Worm (Caenorhabditis elegans) whole organism, late embryonic: ENCODE measurements around the gene F53A9.1.

Experiments used
- T23F11.4 ChIP-seq: fragments of 200-800 bp; sonication (Bioruptor generic); optimal IDR thresholded peaks from 2 replicates; lab custom pipeline; 2018; ENCODE audit warnings: mild to moderate bottlenecking, missing genetic modification characterization, missing compliant biosample characterization
- ceh-18 ChIP-seq: sonication (generic microtip); optimal IDR thresholded peaks from 2 replicates; lab custom pipeline; 2016; ENCODE audit warnings: missing genetic modification characterization, missing compliant biosample characterization
- elt-2 ChIP-seq: sonication (generic microtip); optimal IDR thresholded peaks from 2 replicates; lab custom pipeline; 2016; ENCODE audit warnings: missing genetic modification reagents, missing genetic modification characterization, missing compliant biosample characterization
- syd-9 ChIP-seq: sonication (generic microtip); optimal IDR thresholded peaks from 2 replicates; lab custom pipeline; 2016; ENCODE audit warnings: mild to moderate bottlenecking, missing genetic modification characterization, moderate library complexity, missing compliant biosample characterization
- tbx-2 ChIP-seq: sonication (generic microtip); optimal IDR thresholded peaks from 2 replicates; lab custom pipeline; 2016; ENCODE audit warnings: missing genetic modification characterization, missing compliant biosample characterization
- tbx-7 ChIP-seq: sonication (generic microtip); optimal IDR thresholded peaks from 2 replicates; lab custom pipeline; 2016; ENCODE audit warnings: missing genotype, missing genetic modification characterization, missing compliant biosample characterization
- unc-3 ChIP-seq, 2 experiments: fragments of 200-800 bp in 1 of 2; sonication (Bioruptor generic) in 1 of 2; sonication (generic microtip) in 1 of 2; conservative IDR thresholded peaks in 1 of 2; optimal IDR thresholded peaks in 1 of 2; 2 replicates each; pipeline versions ENCODE4 v1.3.6 to Lab custom; 2016 to 2022; ENCODE audit warnings: missing compliant biosample characterization in 2 of 2, missing genetic modification characterization in 2 of 2, missing genetic modification reagents in 1 of 2

- TF ChIP-seq unc-3 (GFP tag; conservative IDR thresholded peaks at IDR 0.05; lab: Robert Waterston, UW) (no peak), unc-3 (tag; optimal IDR thresholded peaks at IDR 0.05; lab: Kevin White, UChicago) (no peak), tbx-2 (tag; lab: Kevin White, UChicago) (no peak), ceh-18 (no peak), elt-2 (tag; lab: Kevin White, UChicago) (no peak), T23F11.4 (GFP tag; lab: Kevin White, UChicago) (no peak), tbx-7 (tag; lab: Kevin White, UChicago) (no peak), syd-9 (tag; lab: Kevin White, UChicago) (no peak)
Observed at ce11 chrX:8718153-8718552, 6.8 kb downstream of the F53A9.1 start.
